Worm (Caenorhabditis elegans): Measurements from ENCODE around the gene cfp-1.
A peak's percentile ranks its signal among the peaks of the same experiment; 100 is the strongest.

Gene cfp-1

DNA sequence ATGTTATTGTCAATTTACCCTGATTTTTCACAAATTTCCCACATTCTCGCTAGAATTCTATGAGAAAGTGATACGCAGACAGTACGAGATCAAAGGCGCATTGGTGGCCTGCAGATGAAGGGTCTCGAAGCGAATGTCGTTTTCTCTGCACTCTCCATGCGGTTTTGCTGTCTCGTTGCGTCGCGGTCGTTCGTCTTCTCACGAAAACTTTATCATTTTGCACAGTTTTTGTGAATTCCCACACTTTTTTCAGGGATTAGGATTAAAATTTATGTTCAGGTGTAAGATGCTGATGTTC is 6.3 kb upstream of the cfp-1 start:
- TF ChIP-seq unc-62 (GFP tag; optimal IDR thresholded peaks at IDR 0.05 in 1 of 2): peak in 1 of 2 experiments; percentile 99
- TF ChIP-seq unc-62 (tag; optimal IDR thresholded peaks at IDR 0.05): no peak
- TF ChIP-seq zfp-3 (GFP tag; conservative IDR thresholded peaks at IDR 0.05): no peak
- TF ChIP-seq arid-1 (GFP tag; conservative IDR thresholded peaks at IDR 0.05): 0 out of 2 replicates have a peak, but pooled peaks have one; percentile 26
- TF ChIP-seq spr-1 (tag; optimal IDR thresholded peaks at IDR 0.05): peak; percentile 7
- TF ChIP-seq ces-1 (GFP tag; optimal IDR thresholded peaks at IDR 0.05): no peak
- TF ChIP-seq hlh-30 (tag; optimal IDR thresholded peaks at IDR 0.05; ENCODE audit: insufficient read depth): peak; percentile 66
- TF ChIP-seq T26A8.4 (GFP tag; IDR thresholded peaks at IDR 0.05): 0 out of 2 replicates have a peak, but pooled peaks have one; percentile 27
- TF ChIP-seq aha-1 (tag): peak; percentile 98
- TF ChIP-seq ceh-44 (GFP tag; IDR thresholded peaks at IDR 0.05): peak; percentile 43; the same call in 1 of the 2 replicates
- TF ChIP-seq Y5F2A.4 (GFP tag; optimal IDR thresholded peaks at IDR 0.05): no peak
- TF ChIP-seq F37D6.2 (tag; optimal IDR thresholded peaks at IDR 0.05): peak; percentile 49
- TF ChIP-seq F49E8.2 (tag; optimal IDR thresholded peaks at IDR 0.05; ENCODE audit: borderline replicate concordance): peak; percentile 72
- no peak for TF ChIP-seq R02D3.7 (tag; optimal IDR thresholded peaks at IDR 0.05)
- no peak for TF ChIP-seq fos-1 (tag; optimal IDR thresholded peaks at IDR 0.05)
- peak; percentile 16 for TF ChIP-seq skn-1 (tag; optimal IDR thresholded peaks at IDR 0.05)
- TF ChIP-seq ama-1 (optimal IDR thresholded peaks at IDR 0.05): peak; percentile 93
- no peak for TF ChIP-seq T20F7.1 (GFP tag; optimal IDR thresholded peaks at IDR 0.05)
- 0 out of 2 replicates have a peak, but pooled peaks have one; percentile 29 for TF ChIP-seq ctbp-1 (GFP tag; IDR thresholded peaks at IDR 0.05)
- TF ChIP-seq mxl-3 (GFP tag; optimal IDR thresholded peaks at IDR 0.05): peak; percentile 30
- TF ChIP-seq nhr-102 (tag; optimal IDR thresholded peaks at IDR 0.05): peak; percentile 44
- TF ChIP-seq nhr-48 (tag; optimal IDR thresholded peaks at IDR 0.05): no peak
- TF ChIP-seq mdl-1 (tag; optimal IDR thresholded peaks at IDR 0.05): peak in 1 of 2 experiments; percentile 41
- no peak for TF ChIP-seq Y75B8A.6 (GFP tag; IDR thresholded peaks at IDR 0.05)
- TF ChIP-seq rbr-2 (tag; optimal IDR thresholded peaks at IDR 0.05): peak; percentile 56
- peak; percentile 49; the same call in 1 of the 2 replicates for TF ChIP-seq pha-4 (GFP tag; IDR thresholded peaks at IDR 0.05)
- no peak for TF ChIP-seq pha-4 (tag; optimal IDR thresholded peaks at IDR 0.05)
- TF ChIP-seq madf-9 (GFP tag; conservative IDR thresholded peaks at IDR 0.05): peak; percentile 53; the same call in 1 of the 2 replicates
- peak; percentile 80 for TF ChIP-seq ztf-7 (tag; optimal IDR thresholded peaks at IDR 0.05)
- peak; percentile 81 for TF ChIP-seq dve-1 (tag; optimal IDR thresholded peaks at IDR 0.05; ENCODE audit: insufficient read depth)
- peak in 1 of 2 experiments; percentile 65 for TF ChIP-seq hif-1 (tag; optimal IDR thresholded peaks at IDR 0.05)
- peak; percentile 53 for TF ChIP-seq jun-1 (tag; optimal IDR thresholded peaks at IDR 0.05)
- TF ChIP-seq daf-8 (GFP tag; IDR thresholded peaks at IDR 0.05): no peak
- no peak for TF ChIP-seq nhr-237 (tag; optimal IDR thresholded peaks at IDR 0.05)
- TF ChIP-seq attf-4 (tag; optimal IDR thresholded peaks at IDR 0.05): no peak
- TF ChIP-seq ceh-32 (tag; optimal IDR thresholded peaks at IDR 0.05; ENCODE audit: poor library complexity): no peak
- TF ChIP-seq ceh-82 (tag; optimal IDR thresholded peaks at IDR 0.05): no peak
- TF ChIP-seq snpc-1.2 (GFP tag; IDR thresholded peaks at IDR 0.05): peak; percentile 96
- TF ChIP-seq lsy-2 (tag; optimal IDR thresholded peaks at IDR 0.05): peak; percentile 19 to 90
- TF ChIP-seq D1046.2 (GFP tag; IDR thresholded peaks at IDR 0.05): no peak
- TF ChIP-seq lir-3 (tag; optimal IDR thresholded peaks at IDR 0.05): no peak
- peak; percentile 70 for TF ChIP-seq hmg-1.1 (GFP tag; IDR thresholded peaks at IDR 0.05)
- no peak for TF ChIP-seq aly-2 (tag; optimal IDR thresholded peaks at IDR 0.05)
- TF ChIP-seq nhr-6 (tag; optimal IDR thresholded peaks at IDR 0.05): peak; percentile 78
- TF ChIP-seq nhr-25 (tag; optimal IDR thresholded peaks at IDR 0.05; ENCODE audit: borderline replicate concordance, insufficient read depth): peak; percentile 70
- TF ChIP-seq daf-12 (tag; optimal IDR thresholded peaks at IDR 0.05): no peak
- no peak for TF ChIP-seq snpc-4 (tag; optimal IDR thresholded peaks at IDR 0.05)
- peak; percentile 37; the same call in 1 of the 2 replicates for TF ChIP-seq ceh-20 (GFP tag; IDR thresholded peaks at IDR 0.05)
- TF ChIP-seq zag-1 (tag; optimal IDR thresholded peaks at IDR 0.05): peak; percentile 22
- TF ChIP-seq dpl-1 (GFP tag; optimal IDR thresholded peaks at IDR 0.05): peak; percentile 76
- TF ChIP-seq php-3 (GFP tag; IDR thresholded peaks at IDR 0.05): no peak
- TF ChIP-seq fkh-10 (GFP tag; optimal IDR thresholded peaks at IDR 0.05): peak; percentile 44

Data from whole organism, L4 larva.